Worm (Caenorhabditis elegans) whole organism, L1 larva: Measurements from ENCODE around the gene R151.8.

Experiments used
- mdl-1 ChIP-seq, 2 experiments: fragments of 150-350 bp; optimal IDR thresholded peaks; 2 replicates each; lab custom pipeline; 2014 to 2017; ENCODE audit warnings: missing biosample characterization in 2 of 2, missing genetic modification characterization in 2 of 2, inconsistent platforms in 1 of 2
- nhr-11 ChIP-seq: fragments of 150-350 bp; optimal IDR thresholded peaks from 2 replicates; lab custom pipeline; 2014; ENCODE audit warnings: missing biosample characterization, missing genetic modification characterization
- nhr-12 ChIP-seq: sonication (generic microtip); optimal IDR thresholded peaks from 2 replicates; lab custom pipeline; 2017; ENCODE audit warnings: missing biosample characterization, missing genetic modification characterization
- nhr-76 ChIP-seq: sonication (generic microtip); optimal IDR thresholded peaks from 2 replicates; lab custom pipeline; 2017; ENCODE audit warnings: missing biosample characterization, missing genetic modification characterization
- ztf-4 ChIP-seq: fragments of 150-350 bp; optimal IDR thresholded peaks from 2 replicates; lab custom pipeline; 2014; ENCODE audit warnings: missing biosample characterization, missing genetic modification characterization

- TF ChIP-seq ztf-4 (tag; lab: Kevin White, UChicago): no peak
- no peak for TF ChIP-seq mdl-1 (tag; optimal IDR thresholded peaks at IDR 0.05; lab: Kevin White, UChicago)
- TF ChIP-seq nhr-76: no peak
- TF ChIP-seq nhr-12 (tag; lab: Kevin White, UChicago): no peak
- TF ChIP-seq nhr-11: no peak
These were observed 41.5 kb upstream of the R151.8 start for ce11 chrIII:7271083-7271482.
